Fruit fly (Drosophila melanogaster) whole organism, embryonic: ENCODE measurements around the gene Karybeta3.

ENCODE experiments used
- Awh ChIP-seq: fragments of 200-800 bp; sonication (Bioruptor generic); IDR thresholded peaks from 2 replicates; pipeline ENCODE4, ENCODE4 v1.3.6; 2022; ENCODE audit warnings: missing biosample characterization, missing genetic modification characterization
- CG1024 ChIP-seq: fragments of 200-800 bp; sonication (Bioruptor generic); IDR thresholded peaks from 2 replicates; pipeline ENCODE4 v1.3.6; 2022; ENCODE audit warnings: missing biosample characterization, missing genetic modification characterization
- CG11247 ChIP-seq: fragments of 200-800 bp; sonication (Bioruptor generic); IDR thresholded peaks from 2 replicates; pipeline ENCODE4 v1.3.6; 2022; ENCODE audit warnings: missing biosample characterization, missing genetic modification characterization
- CG11560 ChIP-seq: fragments of 200-800 bp; sonication (Bioruptor generic); IDR thresholded peaks from 3 replicates; pipeline ENCODE4 v1.3.6; 2022; ENCODE audit warnings: missing biosample characterization, missing genetic modification characterization
- CG14014 ChIP-seq: fragments of 200-800 bp; sonication (Bioruptor generic); IDR thresholded peaks from 2 replicates; pipeline ENCODE4 v1.3.6; 2022; ENCODE audit warnings: missing biosample characterization, missing genetic modification characterization
- CG14050 ChIP-seq: fragments of 200-800 bp; sonication (Bioruptor generic); IDR thresholded peaks from 3 replicates; pipeline ENCODE4 v1.3.6; 2022; ENCODE audit warnings: missing biosample characterization, missing genetic modification characterization
- CG14860 ChIP-seq: fragments of 200-800 bp; sonication (Bioruptor generic); IDR thresholded peaks from 3 replicates; pipeline ENCODE4 v1.3.6; 2022; ENCODE audit warnings: missing biosample characterization, missing genetic modification characterization; ENCODE audit not compliant: partially characterized antibody
- CG15479 ChIP-seq: fragments of 200-800 bp; sonication (Bioruptor generic); optimal IDR thresholded peaks from 3 replicates; lab custom pipeline; 2019; ENCODE audit warnings: missing biosample characterization, mild to moderate bottlenecking, missing genetic modification characterization, moderate library complexity
- CG16779 ChIP-seq: fragments of 200-800 bp; sonication (Bioruptor generic); IDR thresholded peaks from 2 replicates; pipeline ENCODE4 v1.3.6; 2022; ENCODE audit warnings: missing biosample characterization, missing genetic modification characterization
- CG34422 ChIP-seq: fragments of 200-800 bp; sonication (Bioruptor generic); IDR thresholded peaks from 3 replicates; pipeline ENCODE4 v1.3.6; 2022; ENCODE audit warnings: missing biosample characterization, missing genetic modification characterization
- CG3847 ChIP-seq: fragments of 200-800 bp; sonication (Bioruptor generic); IDR thresholded peaks from 2 replicates; pipeline ENCODE4 v1.3.6; 2022; ENCODE audit warnings: missing biosample characterization, missing genetic modification characterization
- CG4282 ChIP-seq: fragments of 200-800 bp; sonication (Bioruptor generic); optimal IDR thresholded peaks from 2 replicates; lab custom pipeline; 2016; ENCODE audit warnings: missing biosample characterization, missing genetic modification characterization
- CG6791 ChIP-seq: fragments of 200-800 bp; sonication (Bioruptor generic); IDR thresholded peaks from 3 replicates; pipeline ENCODE4 v1.3.6; 2022; ENCODE audit warnings: missing biosample characterization, missing genetic modification characterization; ENCODE audit not compliant: partially characterized antibody
- CG6854 ChIP-seq: fragments of 200-800 bp; sonication (Bioruptor generic); optimal IDR thresholded peaks from 3 replicates; lab custom pipeline; 2017; ENCODE audit warnings: missing biosample characterization, mild to moderate bottlenecking, missing genetic modification characterization
- CG7786 ChIP-seq: fragments of 200-800 bp; sonication (Bioruptor generic); optimal IDR thresholded peaks from 2 replicates; lab custom pipeline; 2016; ENCODE audit warnings: missing biosample characterization, missing genetic modification characterization
- CG7839 ChIP-seq: fragments of 200-800 bp; sonication (Bioruptor generic); optimal IDR thresholded peaks from 3 replicates; lab custom pipeline; 2018; ENCODE audit warnings: missing biosample characterization, mild to moderate bottlenecking, missing genetic modification characterization, moderate library complexity
- CG8290 ChIP-seq, 3 experiments: fragments of 200-800 bp; sonication (Bioruptor generic); optimal IDR thresholded peaks; 2 replicates each; lab custom pipeline; 2016 to 2019; ENCODE audit warnings: missing biosample characterization in 3 of 3, missing genetic modification characterization in 3 of 3, mild to moderate bottlenecking in 2 of 3, moderate library complexity in 1 of 3
- CG9437 ChIP-seq: fragments of 200-800 bp; sonication (Bioruptor generic); optimal IDR thresholded peaks from 2 replicates; lab custom pipeline; 2018; ENCODE audit warnings: missing biosample characterization, mild to moderate bottlenecking, missing genetic modification characterization
- CG9727 ChIP-seq: fragments of 200-800 bp; sonication (Bioruptor generic); optimal IDR thresholded peaks from 3 replicates; lab custom pipeline; 2017; ENCODE audit warnings: missing biosample characterization, mild to moderate bottlenecking, missing genetic modification characterization
- CHES-1-like ChIP-seq: fragments of 200-800 bp; sonication (Bioruptor generic); optimal IDR thresholded peaks from 2 replicates; lab custom pipeline; 2016; ENCODE audit warnings: missing biosample characterization, missing genetic modification characterization
- CTCF ChIP-seq: fragments of 200-800 bp; sonication (Bioruptor generic); optimal IDR thresholded peaks from 2 replicates; lab custom pipeline; 2017; ENCODE audit warnings: missing biosample characterization, mild to moderate bottlenecking, missing genetic modification characterization, moderate library complexity
- Dp ChIP-seq: fragments of 200-800 bp; sonication (Bioruptor generic); optimal IDR thresholded peaks from 2 replicates; lab custom pipeline; 2018; ENCODE audit warnings: missing biosample characterization, mild to moderate bottlenecking, missing genetic modification characterization, moderate library complexity
- Dref ChIP-seq: fragments of 200-800 bp; sonication (Bioruptor generic); IDR thresholded peaks from 2 replicates; pipeline ENCODE4 v1.3.6; 2022; ENCODE audit warnings: missing biosample characterization, missing genetic modification characterization
- Gug ChIP-seq: fragments of 200-800 bp; sonication (Bioruptor generic); IDR thresholded peaks from 4 replicates; pipeline ENCODE4 v1.3.6; 2022; ENCODE audit warnings: missing biosample characterization, missing genetic modification characterization
- H15 ChIP-seq: fragments of 200-800 bp; sonication (Bioruptor generic); IDR thresholded peaks from 3 replicates; pipeline ENCODE4 v1.3.6; 2022; ENCODE audit warnings: missing biosample characterization, missing genetic modification characterization
- HmgD ChIP-seq: fragments of 200-800 bp; sonication (Bioruptor generic); optimal IDR thresholded peaks from 3 replicates; lab custom pipeline; 2016; ENCODE audit warnings: missing biosample characterization, missing genetic modification characterization
- Lim3 ChIP-seq: fragments of 200-800 bp; sonication (Bioruptor generic); IDR thresholded peaks from 2 replicates; pipeline ENCODE4 v1.3.6; 2022; ENCODE audit warnings: missing biosample characterization, missing genetic modification characterization
- Med ChIP-seq: fragments of 200-800 bp; sonication (Bioruptor generic); peaks from one replicate; lab custom pipeline; 2016; ENCODE audit warnings: missing biosample characterization, missing genetic modification characterization, mild to moderate bottlenecking, inconsistent platforms, moderate library complexity
- NFAT ChIP-seq: fragments of 200-800 bp; sonication (Bioruptor generic); IDR thresholded peaks from 2 replicates; pipeline ENCODE4 v1.3.6; 2022; ENCODE audit warnings: missing biosample characterization, missing genetic modification characterization
- Nf-YB ChIP-seq: fragments of 200-800 bp; sonication (Bioruptor generic); optimal IDR thresholded peaks from 3 replicates; lab custom pipeline; 2019; ENCODE audit warnings: missing biosample characterization, mild to moderate bottlenecking, missing genetic modification characterization, moderate library complexity
- NfI ChIP-seq: fragments of 200-800 bp; sonication (Bioruptor generic); optimal IDR thresholded peaks from 3 replicates; lab custom pipeline; 2018; ENCODE audit warnings: missing biosample characterization, mild to moderate bottlenecking, missing genetic modification characterization, moderate library complexity
- Opbp ChIP-seq: fragments of 200-800 bp; sonication (Bioruptor generic); IDR thresholded peaks from 3 replicates; pipeline ENCODE4 v1.3.6; 2022; ENCODE audit warnings: missing biosample characterization, missing genetic modification characterization; ENCODE audit not compliant: partially characterized antibody
- Rx ChIP-seq: fragments of 200-800 bp; sonication (Bioruptor generic); IDR thresholded peaks from 2 replicates; pipeline ENCODE4 v1.3.6; 2022; ENCODE audit warnings: missing biosample characterization, missing genetic modification characterization
- ac ChIP-seq: fragments of 200-800 bp; sonication (Bioruptor generic); optimal IDR thresholded peaks from 3 replicates; lab custom pipeline; 2017; ENCODE audit warnings: missing biosample characterization, mild to moderate bottlenecking, missing genetic modification characterization
- bbx ChIP-seq: fragments of 200-800 bp; sonication (Bioruptor generic); IDR thresholded peaks from 2 replicates; pipeline ENCODE4 v1.3.6; 2022; ENCODE audit warnings: missing biosample characterization, missing genetic modification characterization; ENCODE audit not compliant: partially characterized antibody
- caup ChIP-seq: fragments of 200-800 bp; sonication (Bioruptor generic); optimal IDR thresholded peaks from 3 replicates; lab custom pipeline; 2017; ENCODE audit warnings: missing biosample characterization, mild to moderate bottlenecking, missing genetic modification characterization, moderate library complexity; ENCODE audit not compliant: severe bottlenecking
- dan ChIP-seq: fragments of 200-800 bp; sonication (Bioruptor generic); IDR thresholded peaks from 2 replicates; pipeline ENCODE4 v1.3.6; 2022; ENCODE audit warnings: missing biosample characterization, missing genetic modification characterization
- gcm2 ChIP-seq: fragments of 200-800 bp; sonication (Bioruptor generic); optimal IDR thresholded peaks from 2 replicates; lab custom pipeline; 2016; ENCODE audit warnings: missing biosample characterization, missing genetic modification characterization
- gt ChIP-seq: fragments of 200-800 bp; sonication (Bioruptor generic); IDR thresholded peaks from 2 replicates; pipeline ENCODE4 v1.3.6; 2022; ENCODE audit warnings: missing biosample characterization, missing genetic modification characterization
- nau ChIP-seq: fragments of 200-800 bp; sonication (Bioruptor generic); optimal IDR thresholded peaks from 3 replicates; lab custom pipeline; 2017; ENCODE audit warnings: missing biosample characterization, mild to moderate bottlenecking, missing genetic modification characterization, missing genetic modification reagents
- rib ChIP-seq: fragments of 200-800 bp; sonication (Bioruptor generic); IDR thresholded peaks from 2 replicates; pipeline ENCODE4 v1.3.6; 2022; ENCODE audit warnings: missing biosample characterization, missing genetic modification characterization
- sim ChIP-seq: fragments of 200-800 bp; sonication (Bioruptor generic); IDR thresholded peaks from 2 replicates; pipeline ENCODE4 v1.3.6; 2022; ENCODE audit warnings: missing biosample characterization, missing genetic modification characterization
- sna ChIP-seq: fragments of 200-800 bp; sonication (Bioruptor generic); IDR thresholded peaks from 2 replicates; pipeline ENCODE4 v1.3.6; 2022; ENCODE audit warnings: missing biosample characterization, missing genetic modification characterization; ENCODE audit not compliant: partially characterized antibody
- sob ChIP-seq: fragments of 200-800 bp; sonication (Bioruptor generic); IDR thresholded peaks from 2 replicates; pipeline ENCODE4 v1.3.6; 2022; ENCODE audit warnings: missing biosample characterization, missing genetic modification characterization
- stc ChIP-seq: fragments of 200-800 bp; sonication (Bioruptor generic); IDR thresholded peaks from 2 replicates; pipeline ENCODE4 v1.3.6; 2022; ENCODE audit warnings: missing biosample characterization, missing genetic modification characterization
- ttk ChIP-seq: fragments of 200-800 bp; sonication (Bioruptor generic); IDR thresholded peaks from 2 replicates; pipeline ENCODE4 v2.1.2; 2022; ENCODE audit warnings: missing biosample characterization, missing genetic modification characterization
- tx ChIP-seq: fragments of 200-800 bp; sonication (Bioruptor generic); optimal IDR thresholded peaks from 2 replicates; lab custom pipeline; 2016; ENCODE audit warnings: missing biosample characterization, missing genetic modification characterization
- wek ChIP-seq: fragments of 200-800 bp; sonication (Bioruptor generic); optimal IDR thresholded peaks from 3 replicates; lab custom pipeline; 2018; ENCODE audit warnings: missing biosample characterization, mild to moderate bottlenecking, missing genetic modification characterization, moderate library complexity

Gene Karybeta3

dm6 chr3R:4658991-4659933, 10.3 kb downstream of the Karybeta3 start, which contains the start of gene smash (continued):
- TF ChIP-seq wek (peak; percentile 61), CG14014 (peak; percentile 27; the same call in 1 of the 2 replicates), sim (GFP tag; lab: Robert Waterston, UW) (0 out of 2 replicates have a peak, but pooled peaks have one; percentile 40), CG3847 (GFP tag; lab: Robert Waterston, UW) (peak; percentile 72), HmgD (GFP tag; lab: Kevin White, UChicago) (peak; percentile 71), CG4282 (peak; percentile 10), nau (GFP tag; lab: Kevin White, UChicago) (peak; percentile 46), CG11247 (peak; percentile 22; the same call in 1 of the 2 replicates), CG6854 (GFP tag; lab: Kevin White, UChicago) (peak; percentile 45), ttk (peak; percentile 37; the same call in 1 of the 2 replicates), bbx (GFP tag; lab: Robert Waterston, UW) (peak; percentile 67), CG7786 (GFP tag; lab: Kevin White, UChicago) (peak; percentile 9), NfI (peak; percentile 10), CG15479 (GFP tag; lab: Kevin White, UChicago) (peak; percentile 52), Awh (GFP tag; lab: Robert Waterston, UW) (0 out of 2 replicates have a peak, but pooled peaks have one; percentile 11), CG16779 (GFP tag; lab: Robert Waterston, UW) (peak; percentile 76), Dp (GFP tag; lab: Kevin White, UChicago) (peak; percentile 47), CG14050 (GFP tag; lab: Robert Waterston, UW) (peak; percentile 41; the same call in 2 of the 3 replicates), NFAT (GFP tag; lab: Robert Waterston, UW) (peak; percentile 76), CG1024 (GFP tag; lab: Robert Waterston, UW) (peak; percentile 10; the same call in 1 of the 2 replicates), tx (GFP tag; lab: Kevin White, UChicago) (no peak), caup (GFP tag; lab: Kevin White, UChicago) (peak; percentile 19), gcm2 (GFP tag; lab: Kevin White, UChicago) (peak; percentile 13), stc (GFP tag; lab: Robert Waterston, UW) (no peak; the same call in 1 of the 2 replicates), Opbp (GFP tag; lab: Robert Waterston, UW) (peak; percentile 74), Med (GFP tag; lab: Kevin White, UChicago) (peak; percentile 91), sna (GFP tag; lab: Robert Waterston, UW) (peak; percentile 31; the same call in 1 of the 2 replicates), Nf-YB (GFP tag; lab: Kevin White, UChicago) (no peak), CG6791 (peak; percentile 64), ac (GFP tag; lab: Kevin White, UChicago) (no peak), gt (GFP tag; lab: Robert Waterston, UW) (no peak), CG9437 (GFP tag; lab: Kevin White, UChicago) (peak; percentile 100), rib (GFP tag; lab: Robert Waterston, UW) (peak; percentile 59; the same call in 1 of the 2 replicates), CG11560 (tag; lab: Robert Waterston, UW) (no peak), CG9727 (GFP tag; lab: Kevin White, UChicago) (peak; percentile 28), CG14860 (GFP tag; lab: Robert Waterston, UW) (peak; percentile 49; the same call in 2 of the 3 replicates), dan (GFP tag; lab: Robert Waterston, UW) (no peak), CHES-1-like (GFP tag; lab: Kevin White, UChicago) (peak; percentile 62), CG34422 (GFP tag; lab: Robert Waterston, UW) (peak; percentile 80; the same call in 1 of the 3 replicates), H15 (GFP tag; lab: Robert Waterston, UW) (no peak), CTCF (peak; percentile 50), CG8290 (GFP tag; optimal IDR thresholded peaks at IDR 0.05; lab: Kevin White, UChicago) (peak; percentile 92), CG8290 (tag; optimal IDR thresholded peaks at IDR 0.05; lab: Kevin White, UChicago) (peak; percentile 54 to 94), Gug (GFP tag; lab: Robert Waterston, UW) (peak; percentile 46; the same call in 1 of the 4 replicates), Lim3 (no peak), Dref (GFP tag; lab: Robert Waterston, UW) (peak; percentile 40), sob (GFP tag; lab: Robert Waterston, UW) (peak; percentile 48), CG7839 (peak; percentile 12), Rx (GFP tag; lab: Robert Waterston, UW) (no peak; the same call in 1 of the 2 replicates)
